Worm (Caenorhabditis elegans) whole organism, early embryonic: ENCODE results near the gene F55G11.1.

Experiments used
- B0310.2 ChIP-seq: sonication (generic microtip); optimal IDR thresholded peaks from 2 replicates; lab custom pipeline; 2016; ENCODE audit warnings: mild to moderate bottlenecking, missing genetic modification characterization, missing compliant biosample characterization
- F13C5.2 ChIP-seq: sonication (generic microtip); optimal IDR thresholded peaks from 2 replicates; lab custom pipeline; 2017; ENCODE audit warnings: mild to moderate bottlenecking, missing genetic modification characterization, inconsistent platforms, missing compliant biosample characterization
- aly-1 ChIP-seq: sonication (generic microtip); optimal IDR thresholded peaks from 2 replicates; lab custom pipeline; 2016; ENCODE audit warnings: missing genetic modification characterization, missing compliant biosample characterization
- ama-1 ChIP-seq: fragments of 150-350 bp; optimal IDR thresholded peaks from 2 replicates; lab custom pipeline; 2014
- ceh-13 ChIP-seq: fragments of 200-800 bp; sonication (Bioruptor generic); optimal IDR thresholded peaks from 2 replicates; lab custom pipeline; 2018; ENCODE audit warnings: mild to moderate bottlenecking, missing genetic modification characterization, missing compliant biosample characterization
- ceh-36 ChIP-seq: sonication (generic microtip); optimal IDR thresholded peaks from 2 replicates; lab custom pipeline; 2016; ENCODE audit warnings: missing genetic modification characterization, inconsistent platforms, missing compliant biosample characterization
- ets-7 ChIP-seq: sonication (generic microtip); optimal IDR thresholded peaks from 2 replicates; lab custom pipeline; 2016; ENCODE audit warnings: missing genotype, missing genetic modification characterization, missing compliant biosample characterization
- flt-1 ChIP-seq: fragments of 200-800 bp; sonication (Bioruptor generic); IDR thresholded peaks from 2 replicates; pipeline ENCODE4 v1.3.6; 2022; ENCODE audit warnings: missing genetic modification characterization, missing compliant biosample characterization
- hmbx-1 ChIP-seq: sonication (generic microtip); optimal IDR thresholded peaks from 2 replicates; lab custom pipeline; 2016; ENCODE audit warnings: mild to moderate bottlenecking, missing genetic modification characterization, missing compliant biosample characterization
- hmg-4 ChIP-seq: fragments of 200-800 bp; sonication (Bioruptor generic); optimal IDR thresholded peaks from 2 replicates; lab custom pipeline; 2018; ENCODE audit warnings: mild to moderate bottlenecking, missing genetic modification characterization, missing compliant biosample characterization
- hnd-1 ChIP-seq: sonication (generic microtip); optimal IDR thresholded peaks from 2 replicates; lab custom pipeline; 2016; ENCODE audit warnings: missing genetic modification characterization, missing compliant biosample characterization
- pes-1 ChIP-seq: fragments of 200-800 bp; sonication (Bioruptor generic); IDR thresholded peaks from 2 replicates; pipeline ENCODE4 v1.3.6; 2022; ENCODE audit warnings: missing genetic modification reagents, missing genetic modification characterization, missing compliant biosample characterization
- scrt-1 ChIP-seq: fragments of 200-800 bp; sonication (Bioruptor generic); IDR thresholded peaks from 2 replicates; pipeline ENCODE4 v1.3.6; 2022; ENCODE audit warnings: missing genetic modification characterization, missing compliant biosample characterization
- sea-1 ChIP-seq: fragments of 200-800 bp; sonication (Bioruptor generic); conservative IDR thresholded peaks from 2 replicates; pipeline ENCODE4 v1.3.6; 2022; ENCODE audit warnings: missing genetic modification characterization, missing compliant biosample characterization
- tbx-11 ChIP-seq: fragments of 200-800 bp; sonication (Bioruptor generic); IDR thresholded peaks from 2 replicates; pipeline ENCODE4 v1.3.6; 2022; ENCODE audit warnings: missing genetic modification characterization, missing compliant biosample characterization
- tbx-37 ChIP-seq: fragments of 200-800 bp; sonication (Bioruptor generic); conservative IDR thresholded peaks from 2 replicates; pipeline ENCODE4 v1.3.6; 2022; ENCODE audit warnings: missing genetic modification reagents, missing genetic modification characterization, missing compliant biosample characterization
- tra-4 ChIP-seq: sonication (generic microtip); optimal IDR thresholded peaks from 2 replicates; lab custom pipeline; 2017; ENCODE audit warnings: missing genetic modification characterization, missing compliant biosample characterization

F55G11.1 gene

DNA sequence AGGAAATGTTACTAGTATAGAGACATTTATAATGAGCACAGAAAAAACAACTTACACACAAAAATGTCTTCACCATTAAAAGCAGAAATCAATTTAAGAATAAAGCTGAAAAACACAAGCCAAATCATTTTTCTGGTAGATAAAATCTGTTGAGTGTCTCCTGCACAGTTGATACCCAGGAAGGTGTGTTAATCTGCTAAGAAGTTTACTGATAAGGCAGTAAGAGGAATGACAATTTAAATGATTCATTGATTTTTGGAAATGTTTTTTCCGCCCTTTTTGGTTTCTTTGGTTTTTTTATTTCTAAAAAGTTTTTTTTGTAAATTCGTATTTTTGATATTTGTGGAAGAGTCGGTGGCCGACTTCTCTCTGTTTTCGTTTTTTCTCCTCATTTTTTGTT lies 39.6 kb upstream of the F55G11.1 start, which contains the start of gene K10D11.3:
TSS of gene K10D11.3 (minus strand) at position 174 of the 400 bp plus-strand sequence.
- TF ChIP-seq sea-1 (GFP tag; lab: Robert Waterston, UW) = no peak
- no peak for TF ChIP-seq tra-4 (tag; lab: Kevin White, UChicago)
- no peak for TF ChIP-seq ceh-36 (tag; lab: Kevin White, UChicago)
- no peak for TF ChIP-seq ceh-13 (GFP tag; lab: Kevin White, UChicago)
- TF ChIP-seq F13C5.2 (tag; lab: Kevin White, UChicago) = no peak
- no peak for TF ChIP-seq scrt-1 (GFP tag; lab: Robert Waterston, UW)
- TF ChIP-seq tbx-11 = no peak
- no peak for TF ChIP-seq flt-1 (GFP tag; lab: Robert Waterston, UW)
- TF ChIP-seq hmbx-1 (tag; lab: Kevin White, UChicago) = no peak
- no peak for TF ChIP-seq aly-1 (tag; lab: Kevin White, UChicago)

DNA sequence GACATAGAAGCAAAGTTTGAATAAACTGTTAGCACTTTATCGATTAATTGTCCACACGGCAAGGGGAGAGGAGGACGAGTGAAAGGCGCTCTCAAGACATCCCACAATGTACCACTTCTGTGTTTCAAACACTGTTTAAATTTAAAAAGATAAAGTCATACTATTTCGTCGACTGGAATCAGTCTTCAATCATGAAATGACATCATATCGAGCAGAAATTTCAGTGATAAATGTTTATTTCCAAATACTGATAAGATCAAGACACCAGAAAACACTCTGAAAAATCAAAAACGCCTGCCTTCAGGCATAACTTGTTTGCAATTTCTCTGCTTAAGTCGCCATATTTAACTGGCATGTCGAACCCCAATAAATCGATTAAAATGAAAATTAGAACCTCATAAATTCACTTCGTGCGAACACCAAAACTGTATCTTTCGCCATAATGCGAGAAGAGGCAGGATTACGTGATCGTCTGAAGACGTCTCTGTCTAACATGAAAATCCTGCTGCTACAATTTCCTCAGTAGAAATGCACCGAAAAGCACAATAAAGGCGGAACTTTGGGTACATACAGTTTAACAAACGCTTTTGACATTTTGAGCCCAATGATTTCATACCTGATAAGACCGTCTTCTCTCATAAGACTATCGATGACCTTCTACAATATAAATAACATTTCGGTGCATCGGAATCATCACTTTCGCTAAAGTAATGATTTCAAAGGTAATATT lies 32.1 kb upstream of the F55G11.1 start, which contains the start of gene K10D11.2:
TSS of gene K10D11.2 (plus strand) at position 680 of the 730 bp plus-strand sequence.
- TF ChIP-seq F13C5.2 (tag; lab: Kevin White, UChicago) = no peak
- TF ChIP-seq hmg-4 (GFP tag; lab: Kevin White, UChicago) = no peak
- no peak for TF ChIP-seq pes-1 (GFP tag; lab: Robert Waterston, UW)
- no peak for TF ChIP-seq flt-1 (GFP tag; lab: Robert Waterston, UW)
- TF ChIP-seq ceh-13 (GFP tag; lab: Kevin White, UChicago) = no peak
- no peak for TF ChIP-seq hnd-1
- no peak for TF ChIP-seq ama-1
- no peak for TF ChIP-seq tra-4 (tag; lab: Kevin White, UChicago)
- no peak for TF ChIP-seq ceh-36 (tag; lab: Kevin White, UChicago)
- TF ChIP-seq tbx-37 (GFP tag; lab: Robert Waterston, UW) = no peak
- TF ChIP-seq aly-1 (tag; lab: Kevin White, UChicago) = no peak
- TF ChIP-seq hmbx-1 (tag; lab: Kevin White, UChicago) = no peak
- TF ChIP-seq ets-7 = no peak
- no peak for TF ChIP-seq scrt-1 (GFP tag; lab: Robert Waterston, UW)
- TF ChIP-seq B0310.2 (tag; lab: Kevin White, UChicago) = no peak
- TF ChIP-seq sea-1 (GFP tag; lab: Robert Waterston, UW) = no peak

DNA sequence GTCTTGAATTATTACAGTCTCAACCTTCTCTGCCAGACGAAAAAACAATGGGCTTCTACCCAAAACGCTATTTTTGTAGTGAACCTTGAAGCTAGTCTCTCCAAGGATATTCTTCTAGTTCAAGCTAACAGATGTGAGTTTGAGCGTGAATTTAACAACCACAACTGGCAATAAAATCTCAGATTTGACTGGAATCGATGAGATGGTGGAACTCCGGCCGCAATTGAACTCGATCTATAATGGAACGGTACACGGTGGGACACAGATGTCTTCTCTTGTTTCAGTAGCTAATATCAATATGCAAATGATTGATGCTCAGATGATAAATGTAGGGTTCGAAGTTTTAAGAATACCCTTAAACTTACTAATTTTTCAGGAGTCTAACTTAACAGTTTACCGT lies 31.3 kb upstream of the F55G11.1 start:
- TF ChIP-seq ceh-36 (tag; lab: Kevin White, UChicago) (no peak), aly-1 (tag; lab: Kevin White, UChicago) (no peak), pes-1 (GFP tag; lab: Robert Waterston, UW) (no peak), flt-1 (GFP tag; lab: Robert Waterston, UW) (no peak), F13C5.2 (tag; lab: Kevin White, UChicago) (no peak), sea-1 (GFP tag; lab: Robert Waterston, UW) (no peak), hnd-1 (no peak), tbx-11 (no peak), ceh-13 (GFP tag; lab: Kevin White, UChicago) (no peak), ets-7 (no peak)

DNA sequence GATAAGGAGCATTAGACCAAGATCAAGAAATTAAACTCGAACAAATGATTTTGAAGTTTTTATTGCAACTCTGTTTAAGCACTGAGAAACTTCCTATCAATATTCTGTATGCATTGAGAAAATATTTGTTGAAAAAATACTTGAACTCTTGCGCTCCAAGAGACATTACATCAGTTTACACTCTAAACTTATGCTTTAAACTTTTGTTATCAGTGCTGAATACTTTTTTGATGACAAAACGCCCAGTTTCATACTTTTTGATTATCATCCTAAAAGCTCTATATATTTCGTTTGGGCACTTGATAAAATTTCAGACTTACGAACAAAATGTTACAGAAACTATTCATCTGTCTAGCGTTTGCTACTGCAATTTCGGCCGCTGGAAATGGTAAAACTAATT lies 29.6 kb upstream of the F55G11.1 start, which contains the start of gene dod-17:
TSS of gene dod-17 (plus strand) at position 323 of the 400 bp plus-strand sequence.
- TF ChIP-seq aly-1 (tag; lab: Kevin White, UChicago) (no peak), ama-1 (no peak), pes-1 (GFP tag; lab: Robert Waterston, UW) (no peak), hnd-1 (no peak), hmbx-1 (tag; lab: Kevin White, UChicago) (no peak), scrt-1 (GFP tag; lab: Robert Waterston, UW) (no peak), B0310.2 (tag; lab: Kevin White, UChicago) (no peak)

DNA sequence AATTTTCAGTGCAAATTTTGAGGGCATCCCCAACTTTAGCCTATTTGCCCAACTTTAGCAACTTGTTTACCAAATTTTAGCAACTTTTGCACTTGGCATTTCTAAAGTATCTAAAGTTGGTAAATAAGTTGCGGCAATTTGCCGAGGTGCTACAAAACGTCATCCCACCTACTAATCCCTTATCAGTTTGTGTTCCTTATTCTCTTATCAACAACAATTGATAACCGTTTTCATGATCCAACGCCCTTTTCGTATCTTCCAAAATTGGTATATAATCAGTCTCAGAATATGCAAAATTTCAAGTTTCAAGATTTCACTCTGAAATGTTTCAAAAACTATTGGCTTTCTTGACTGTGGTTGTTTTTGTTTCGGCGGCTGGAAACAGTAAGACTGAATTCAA lies 26.9 kb upstream of the F55G11.1 start, which contains the start of gene F55G11.4:
TSS of gene F55G11.4 (plus strand) at position 289 of the 400 bp plus-strand sequence.
- no peak for TF ChIP-seq flt-1 (GFP tag; lab: Robert Waterston, UW)
- TF ChIP-seq tbx-11 = no peak
- TF ChIP-seq ceh-13 (GFP tag; lab: Kevin White, UChicago) = no peak
- TF ChIP-seq F13C5.2 (tag; lab: Kevin White, UChicago) = no peak
- TF ChIP-seq aly-1 (tag; lab: Kevin White, UChicago) = no peak
- no peak for TF ChIP-seq sea-1 (GFP tag; lab: Robert Waterston, UW)
- TF ChIP-seq tbx-37 (GFP tag; lab: Robert Waterston, UW) = no peak
- no peak for TF ChIP-seq ets-7
- no peak for TF ChIP-seq scrt-1 (GFP tag; lab: Robert Waterston, UW)
- TF ChIP-seq hmg-4 (GFP tag; lab: Kevin White, UChicago) = no peak
- TF ChIP-seq hmbx-1 (tag; lab: Kevin White, UChicago) = no peak
- TF ChIP-seq tra-4 (tag; lab: Kevin White, UChicago) = no peak
- no peak for TF ChIP-seq B0310.2 (tag; lab: Kevin White, UChicago)
- TF ChIP-seq ceh-36 (tag; lab: Kevin White, UChicago) = no peak
- no peak for TF ChIP-seq ama-1
- no peak for TF ChIP-seq pes-1 (GFP tag; lab: Robert Waterston, UW)
- TF ChIP-seq hnd-1 = no peak

DNA sequence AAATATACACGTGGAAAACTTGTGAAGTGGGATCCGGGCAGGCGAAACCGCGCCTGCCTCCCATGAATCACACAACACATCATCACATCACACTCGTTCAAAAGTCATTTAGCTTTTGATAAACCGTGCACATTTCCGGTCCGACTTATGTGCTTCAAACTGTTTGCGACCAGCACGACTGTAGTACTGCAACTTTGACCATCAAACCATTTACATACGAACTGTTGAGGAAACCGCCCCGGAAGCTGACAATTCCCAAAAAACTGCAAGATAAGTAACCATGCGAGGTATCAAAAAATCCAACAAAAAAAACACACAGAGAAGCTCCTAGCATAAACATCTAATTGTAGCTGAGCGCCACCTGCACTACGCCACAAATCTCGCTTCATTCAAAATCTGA lies 26.4 kb upstream of the F55G11.1 start:
- no peak for TF ChIP-seq tbx-11
- no peak for TF ChIP-seq ceh-13 (GFP tag; lab: Kevin White, UChicago)
- TF ChIP-seq F13C5.2 (tag; lab: Kevin White, UChicago) = no peak

DNA sequence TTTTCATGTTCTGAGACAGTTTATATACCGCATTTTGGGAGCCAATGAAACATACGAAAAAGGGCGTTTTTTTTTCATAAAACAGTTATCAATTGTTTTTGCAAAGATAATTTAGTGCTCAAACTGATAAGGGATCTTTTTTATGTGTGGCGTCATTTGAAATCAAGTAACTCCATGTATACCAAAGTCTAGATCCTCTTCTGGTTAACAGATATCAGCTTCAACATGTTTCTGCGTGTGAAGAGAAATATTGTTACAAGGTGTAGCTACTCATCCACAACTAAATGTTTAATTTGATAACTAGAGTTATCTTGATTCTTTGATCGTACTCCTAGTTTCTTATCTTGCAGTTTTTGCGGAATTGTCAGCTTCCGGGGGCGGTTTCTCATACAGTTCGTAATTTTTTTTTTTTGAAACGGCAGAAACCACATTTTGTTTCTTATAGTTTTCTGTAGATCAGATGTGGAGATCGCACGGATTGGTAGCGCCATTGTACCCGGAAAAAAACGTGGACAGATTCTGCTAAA lies 25.7 kb upstream of the F55G11.1 start:
- TF ChIP-seq scrt-1 (GFP tag; lab: Robert Waterston, UW) (no peak), B0310.2 (tag; lab: Kevin White, UChicago) (no peak), ceh-13 (GFP tag; lab: Kevin White, UChicago) (no peak), ets-7 (no peak), pes-1 (GFP tag; lab: Robert Waterston, UW) (no peak), ceh-36 (tag; lab: Kevin White, UChicago) (no peak), flt-1 (GFP tag; lab: Robert Waterston, UW) (no peak), tbx-37 (GFP tag; lab: Robert Waterston, UW) (no peak), ama-1 (no peak), hmbx-1 (tag; lab: Kevin White, UChicago) (no peak), hmg-4 (GFP tag; lab: Kevin White, UChicago) (no peak), hnd-1 (no peak), tra-4 (tag; lab: Kevin White, UChicago) (no peak), aly-1 (tag; lab: Kevin White, UChicago) (no peak), sea-1 (GFP tag; lab: Robert Waterston, UW) (no peak)
